Worm (Caenorhabditis elegans) whole organism, midembryonic: Measurements from ENCODE around the gene B0334.5.

Experiments used
- T22C8.4 ChIP-seq: fragments of 200-800 bp; sonication (Bioruptor generic); IDR thresholded peaks from 2 replicates; pipeline ENCODE4 v1.3.6; 2022; ENCODE audit warnings: missing genetic modification characterization, missing compliant biosample characterization
- cog-1 ChIP-seq: sonication (generic microtip); optimal IDR thresholded peaks from 2 replicates; lab custom pipeline; 2016; ENCODE audit warnings: missing genetic modification characterization, missing compliant biosample characterization
- flt-1 ChIP-seq: fragments of 200-800 bp; sonication (Bioruptor generic); IDR thresholded peaks from 2 replicates; pipeline ENCODE4 v1.3.6; 2022; ENCODE audit warnings: missing genetic modification characterization, missing compliant biosample characterization
- klf-2 ChIP-seq: fragments of 200-800 bp; sonication (Bioruptor generic); conservative IDR thresholded peaks from 2 replicates; pipeline ENCODE4 v1.3.6; 2022; ENCODE audit warnings: missing genetic modification reagents, missing genetic modification characterization, missing compliant biosample characterization
- med-1 ChIP-seq: sonication (generic microtip); optimal IDR thresholded peaks from 2 replicates; lab custom pipeline; 2017; ENCODE audit warnings: missing genetic modification characterization, mild to moderate bottlenecking, missing compliant biosample characterization, antibody characterized with exemption, missing genetic modification reagents; ENCODE audit not compliant: insufficient read depth
- ref-1 ChIP-seq: fragments of 200-800 bp; sonication (Bioruptor generic); conservative IDR thresholded peaks from 2 replicates; pipeline ENCODE4 v1.3.6; 2022; ENCODE audit warnings: missing genetic modification reagents, missing genetic modification characterization, missing compliant biosample characterization
- tab-1 ChIP-seq: fragments of 200-800 bp; sonication (Bioruptor generic); IDR thresholded peaks from 2 replicates; pipeline ENCODE4 v1.3.6; 2022; ENCODE audit warnings: missing genetic modification characterization, missing compliant biosample characterization
- ztf-23 ChIP-seq: fragments of 200-800 bp; sonication (Bioruptor generic); IDR thresholded peaks from 2 replicates; pipeline ENCODE4 v1.3.6; 2022; ENCODE audit warnings: missing genetic modification reagents, missing genetic modification characterization, missing compliant biosample characterization
- ztf-29 ChIP-seq: fragments of 200-800 bp; sonication (Bioruptor generic); IDR thresholded peaks from 2 replicates; pipeline ENCODE4 v1.3.6; 2022; ENCODE audit warnings: missing genetic modification reagents, missing genetic modification characterization, missing compliant biosample characterization

Gene B0334.5

DNA sequence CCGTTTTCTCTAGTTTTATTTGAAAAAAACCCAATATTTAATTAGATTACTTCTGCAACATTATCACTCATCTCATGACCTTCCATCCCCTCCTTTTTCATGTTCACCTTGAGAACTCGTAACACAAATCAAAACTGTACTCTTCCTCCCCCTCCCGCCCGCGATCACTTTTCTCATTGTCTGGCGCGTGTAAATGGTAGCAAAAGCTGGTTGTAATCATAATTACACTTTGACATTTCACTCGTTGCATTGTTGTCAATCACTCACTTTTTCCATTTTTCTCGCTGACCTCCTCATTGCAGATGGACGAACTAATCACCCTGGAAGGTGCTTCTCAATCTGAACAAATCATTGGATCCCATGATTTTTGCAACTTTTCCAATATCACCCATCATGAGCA, 12.9 kb downstream of the B0334.5 start, which contains the start of gene npr-41:
npr-41 (plus strand) TSS at position 301 of the 400 bp plus-strand sequence.
- TF ChIP-seq flt-1 (GFP tag; lab: Robert Waterston, UW) (no peak), cog-1 (tag; lab: Kevin White, UChicago) (no peak), tab-1 (no peak), ztf-29 (GFP tag; lab: Robert Waterston, UW) (no peak), ref-1 (GFP tag; lab: Robert Waterston, UW) (no peak), klf-2 (GFP tag; lab: Robert Waterston, UW) (no peak), T22C8.4 (GFP tag; lab: Robert Waterston, UW) (no peak), med-1 (GFP tag; lab: Kevin White, UChicago) (no peak), ztf-23 (GFP tag; lab: Robert Waterston, UW) (no peak)

DNA sequence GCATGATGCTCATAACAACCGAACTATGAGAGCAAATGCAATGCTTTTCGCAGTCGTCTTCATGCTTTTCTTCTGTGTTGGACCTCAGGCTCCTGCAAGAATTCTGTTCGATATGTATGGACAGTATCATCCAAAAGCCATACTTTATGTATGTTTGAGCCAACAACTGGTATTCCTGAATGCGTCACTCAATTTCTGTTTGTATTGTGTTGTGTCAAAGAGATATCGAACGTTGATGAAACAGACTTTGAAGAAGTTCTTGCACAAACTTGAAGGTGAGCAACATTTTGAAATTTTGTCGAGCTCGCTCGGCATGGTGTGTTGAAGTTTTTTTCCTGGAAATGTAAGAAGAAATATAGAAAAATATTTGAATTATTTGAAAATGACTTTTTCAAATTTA, 15.5 kb downstream of the B0334.5 start:
- no peak for TF ChIP-seq klf-2 (GFP tag; lab: Robert Waterston, UW)
- no peak for TF ChIP-seq ztf-29 (GFP tag; lab: Robert Waterston, UW)
- TF ChIP-seq med-1 (GFP tag; lab: Kevin White, UChicago), result no peak
- no peak for TF ChIP-seq cog-1 (tag; lab: Kevin White, UChicago)
- TF ChIP-seq T22C8.4 (GFP tag; lab: Robert Waterston, UW), result no peak
- TF ChIP-seq ztf-23 (GFP tag; lab: Robert Waterston, UW), result no peak
- no peak for TF ChIP-seq flt-1 (GFP tag; lab: Robert Waterston, UW)
- no peak for TF ChIP-seq ref-1 (GFP tag; lab: Robert Waterston, UW)
- TF ChIP-seq tab-1, result no peak

DNA sequence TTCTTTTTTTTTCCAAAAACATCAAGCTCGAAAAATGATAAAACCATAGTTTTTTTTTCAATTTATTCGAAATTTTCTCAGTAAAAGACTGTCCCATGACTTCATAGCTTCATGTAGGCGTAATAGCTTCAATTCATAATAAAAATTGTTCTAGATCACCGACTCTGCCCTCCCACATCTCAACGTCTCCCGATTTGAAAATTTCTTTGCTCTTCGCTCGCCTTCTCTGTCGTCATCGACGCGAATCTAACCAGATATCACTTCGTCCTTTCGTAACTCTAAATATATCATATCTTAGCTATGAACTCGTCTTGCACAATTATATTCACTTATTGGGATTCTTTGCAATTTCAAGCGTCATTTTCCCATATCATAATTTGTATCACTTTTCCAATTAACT, 17.3 kb downstream of the B0334.5 start, which contains the start of gene srh-44:
srh-44 (plus strand) TSS at position 301 of the 400 bp plus-strand sequence.
- no peak for TF ChIP-seq cog-1 (tag; lab: Kevin White, UChicago)
- no peak for TF ChIP-seq klf-2 (GFP tag; lab: Robert Waterston, UW)
- TF ChIP-seq tab-1, result no peak
- TF ChIP-seq ztf-23 (GFP tag; lab: Robert Waterston, UW), result no peak
- TF ChIP-seq flt-1 (GFP tag; lab: Robert Waterston, UW), result no peak
- no peak for TF ChIP-seq T22C8.4 (GFP tag; lab: Robert Waterston, UW)
- no peak for TF ChIP-seq ref-1 (GFP tag; lab: Robert Waterston, UW)
- TF ChIP-seq ztf-29 (GFP tag; lab: Robert Waterston, UW), result no peak
- TF ChIP-seq med-1 (GFP tag; lab: Kevin White, UChicago), result no peak

DNA sequence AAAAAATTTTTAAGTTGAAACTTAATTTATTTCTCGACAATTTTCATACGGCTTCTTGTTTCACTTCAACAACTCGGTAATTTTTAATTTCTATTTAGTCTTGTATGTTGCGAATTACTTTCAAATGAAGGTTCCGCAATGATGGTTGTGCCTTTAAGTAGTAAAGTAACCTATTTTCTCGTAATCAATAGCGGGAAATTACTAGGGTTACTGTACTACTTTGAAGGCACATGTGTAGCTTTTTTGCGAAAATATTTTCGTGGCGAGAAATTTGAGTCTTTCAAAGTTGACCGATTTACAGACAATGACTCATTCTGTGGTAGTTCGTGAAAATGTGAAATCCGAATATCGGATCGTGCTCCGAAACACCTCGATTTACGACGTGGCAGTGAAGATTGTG, 20.7 kb downstream of the B0334.5 start, which contains the start of gene B0334.10:
B0334.10 (plus strand) TSS at position 301 of the 400 bp plus-strand sequence.
- TF ChIP-seq T22C8.4 (GFP tag; lab: Robert Waterston, UW) (no peak), tab-1 (no peak), med-1 (GFP tag; lab: Kevin White, UChicago) (no peak), klf-2 (GFP tag; lab: Robert Waterston, UW) (no peak), cog-1 (tag; lab: Kevin White, UChicago) (no peak), ref-1 (GFP tag; lab: Robert Waterston, UW) (no peak), ztf-29 (GFP tag; lab: Robert Waterston, UW) (no peak), ztf-23 (GFP tag; lab: Robert Waterston, UW) (no peak), flt-1 (GFP tag; lab: Robert Waterston, UW) (no peak)

DNA sequence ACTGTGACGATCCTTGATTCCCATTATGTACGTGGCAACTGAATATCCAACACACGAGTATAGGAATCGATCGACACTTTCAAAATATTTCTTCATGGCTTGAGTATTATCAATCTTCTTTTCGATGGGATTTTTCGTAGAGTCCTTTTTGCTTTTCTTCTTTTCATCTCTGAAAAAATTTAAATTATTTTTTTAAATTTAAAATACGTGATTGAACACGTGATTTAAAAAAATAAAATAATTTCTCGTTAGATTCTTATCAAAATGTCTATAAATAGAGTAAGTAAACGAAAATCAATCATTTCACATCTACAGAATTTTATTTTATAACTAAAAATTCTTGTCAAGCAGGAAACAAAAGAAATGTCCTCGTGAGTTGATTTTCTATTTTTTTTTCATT, 23.8 kb downstream of the B0334.5 start, which contains the start of gene Y62F5A.10:
Y62F5A.10 (plus strand) TSS at position 301 of the 400 bp plus-strand sequence.
- TF ChIP-seq klf-2 (GFP tag; lab: Robert Waterston, UW) (no peak), ztf-29 (GFP tag; lab: Robert Waterston, UW) (no peak), ztf-23 (GFP tag; lab: Robert Waterston, UW) (no peak), T22C8.4 (GFP tag; lab: Robert Waterston, UW) (no peak), ref-1 (GFP tag; lab: Robert Waterston, UW) (no peak), tab-1 (no peak), med-1 (GFP tag; lab: Kevin White, UChicago) (no peak), cog-1 (tag; lab: Kevin White, UChicago) (no peak), flt-1 (GFP tag; lab: Robert Waterston, UW) (no peak)

DNA sequence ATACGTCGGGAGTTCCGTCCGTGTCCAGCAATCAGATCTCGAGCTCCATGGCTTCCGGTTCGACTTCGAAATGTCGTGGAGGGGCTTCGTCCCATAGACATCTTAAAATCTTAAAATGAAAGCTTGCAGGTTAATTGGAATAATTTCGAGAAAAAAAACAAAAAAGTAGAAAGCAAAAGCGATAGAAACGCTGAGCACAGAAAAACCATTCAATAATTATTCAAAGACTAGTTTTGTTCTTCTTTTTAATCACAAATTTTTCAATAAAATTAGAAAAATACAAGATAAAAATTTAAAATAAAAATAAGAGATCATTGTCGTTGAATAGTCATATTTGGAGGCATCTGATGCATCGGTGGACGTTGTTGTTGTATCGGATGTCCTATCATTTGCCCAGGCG, 29.5 kb downstream of the B0334.5 start, which contains the start of gene age-1:
age-1 (minus strand) TSS at position 101 of the 400 bp plus-strand sequence.
- no peak for TF ChIP-seq klf-2 (GFP tag; lab: Robert Waterston, UW)
- TF ChIP-seq med-1 (GFP tag; lab: Kevin White, UChicago), result no peak
- TF ChIP-seq ztf-23 (GFP tag; lab: Robert Waterston, UW), result no peak
- TF ChIP-seq flt-1 (GFP tag; lab: Robert Waterston, UW), result no peak
- no peak for TF ChIP-seq T22C8.4 (GFP tag; lab: Robert Waterston, UW)
- no peak for TF ChIP-seq ztf-29 (GFP tag; lab: Robert Waterston, UW)
- no peak for TF ChIP-seq tab-1
- TF ChIP-seq cog-1 (tag; lab: Kevin White, UChicago), result no peak
- TF ChIP-seq ref-1 (GFP tag; lab: Robert Waterston, UW), result no peak

DNA sequence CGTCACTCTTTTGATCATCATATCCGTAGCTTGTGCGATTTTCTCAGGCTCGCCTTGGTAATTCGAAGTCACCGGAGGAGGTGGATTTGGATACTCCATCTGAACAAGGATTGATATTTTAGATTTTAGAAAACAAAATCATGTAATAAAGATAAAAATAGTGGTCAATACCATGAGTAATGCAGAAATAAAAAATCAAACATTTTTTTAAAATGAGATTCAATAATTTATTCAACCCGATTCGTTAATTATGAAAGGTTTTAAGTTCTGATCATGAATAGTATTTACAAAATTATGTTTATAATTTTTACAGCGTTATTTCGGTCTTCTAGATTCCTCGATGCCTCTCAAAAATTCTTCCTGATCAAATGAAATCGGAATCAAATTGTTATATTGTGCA, 36.3 kb downstream of the B0334.5 start, which contains the start of gene mdt-8:
mdt-8 (minus strand) TSS at position 101 of the 400 bp plus-strand sequence.
- no peak for TF ChIP-seq flt-1 (GFP tag; lab: Robert Waterston, UW)
- TF ChIP-seq tab-1, result no peak
- no peak for TF ChIP-seq cog-1 (tag; lab: Kevin White, UChicago)
- no peak for TF ChIP-seq klf-2 (GFP tag; lab: Robert Waterston, UW)
- TF ChIP-seq ztf-29 (GFP tag; lab: Robert Waterston, UW), result no peak
- no peak for TF ChIP-seq med-1 (GFP tag; lab: Kevin White, UChicago)
- no peak for TF ChIP-seq ref-1 (GFP tag; lab: Robert Waterston, UW)
- TF ChIP-seq T22C8.4 (GFP tag; lab: Robert Waterston, UW), result no peak
- TF ChIP-seq ztf-23 (GFP tag; lab: Robert Waterston, UW), result no peak

DNA sequence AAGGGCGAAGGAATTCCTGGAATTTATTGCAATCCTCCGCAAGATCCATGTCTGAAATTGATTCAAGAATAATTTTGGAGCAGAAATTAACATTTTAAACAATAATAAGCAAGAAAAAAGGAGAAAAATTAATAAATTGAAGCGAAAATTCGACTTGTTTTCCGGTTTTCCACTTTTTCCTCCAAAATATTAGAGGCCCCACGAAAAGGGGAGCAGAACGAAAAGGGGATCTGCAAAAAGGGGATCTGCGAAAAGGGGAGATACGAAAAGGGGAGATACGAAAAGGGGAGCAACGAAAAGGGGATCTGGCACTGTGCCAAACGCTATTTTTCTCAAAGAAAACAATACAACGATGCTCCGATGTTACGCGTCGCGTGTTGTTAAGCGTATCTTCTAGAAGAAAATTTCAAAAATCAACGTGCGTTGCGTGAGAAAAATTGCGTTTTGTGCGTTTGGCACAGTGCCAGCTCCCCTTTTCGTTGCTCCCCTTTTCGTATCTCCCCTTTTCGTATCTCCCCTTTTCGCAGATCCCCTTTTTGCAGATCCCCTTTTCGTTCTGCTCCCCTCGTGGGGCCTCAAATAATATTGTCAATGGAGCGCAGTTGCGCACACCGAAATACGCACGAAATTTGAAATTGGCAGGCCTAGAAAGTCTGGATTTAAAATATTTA, 37.1 kb downstream of the B0334.5 start, which contains the start of gene Y62F5A.12:
Y62F5A.12 (minus strand) TSS at position 51 of the 671 bp plus-strand sequence.
- peak; percentile 86 for TF ChIP-seq tab-1
- peak; percentile 73 for TF ChIP-seq T22C8.4 (GFP tag; lab: Robert Waterston, UW)
- peak; percentile 94 for TF ChIP-seq klf-2 (GFP tag; lab: Robert Waterston, UW)
- peak; percentile 92 for TF ChIP-seq ztf-23 (GFP tag; lab: Robert Waterston, UW)
- peak; percentile 64 for TF ChIP-seq cog-1 (tag; lab: Kevin White, UChicago)
- peak; percentile 57; the same call in 1 of the 2 replicates for TF ChIP-seq ztf-29 (GFP tag; lab: Robert Waterston, UW)
- peak; percentile 88 for TF ChIP-seq flt-1 (GFP tag; lab: Robert Waterston, UW)
- peak; percentile 56 for TF ChIP-seq ref-1 (GFP tag; lab: Robert Waterston, UW)
